Fruit fly (Drosophila melanogaster) Kc167 (cell line): ENCODE results near the gene CG33687.

ENCODE experiments used
- Myc ChIP-seq: fragments of >200 bp; optimal IDR thresholded peaks from 2 replicates; lab custom pipeline; 2017; ENCODE audit warnings: missing external identifiers
- Sin3A ChIP-seq: fragments of >200 bp; optimal IDR thresholded peaks from 2 replicates; lab custom pipeline; 2018; ENCODE audit warnings: missing external identifiers
- h ChIP-seq: fragments of >200 bp; optimal IDR thresholded peaks from 3 replicates; lab custom pipeline; 2018; ENCODE audit warnings: missing external identifiers
- insv ChIP-seq: fragments of >200 bp; optimal IDR thresholded peaks from 3 replicates; lab custom pipeline; 2018; ENCODE audit warnings: missing external identifiers
- psq ChIP-seq: fragments of >200 bp; optimal IDR thresholded peaks from 2 replicates; lab custom pipeline; 2017; ENCODE audit warnings: missing external identifiers
- ttk ChIP-seq: sonication (Bioruptor generic); optimal IDR thresholded peaks from 2 replicates; lab custom pipeline; 2017; ENCODE audit warnings: missing external identifiers

The CG33687 gene

dm6 chr3L:16168503-16169189 lies 29.0 kb upstream of the CG33687 start:
- TF ChIP-seq ttk (lab: Kevin White, UChicago): no peak
- TF ChIP-seq psq (lab: Kevin White, UChicago): no peak
- no peak for TF ChIP-seq Sin3A (lab: Kevin White, UChicago)
- TF ChIP-seq insv (lab: Kevin White, UChicago): no peak
- no peak for TF ChIP-seq Myc (lab: Kevin White, UChicago)
- no peak for TF ChIP-seq h (lab: Kevin White, UChicago)

dm6 chr3L:16170006-16170405 lies 27.7 kb upstream of the CG33687 start, which contains the start of gene CG33796:
CG33796 (minus strand) TSS chr3L:16170106.
- no peak for TF ChIP-seq insv (lab: Kevin White, UChicago)
- TF ChIP-seq psq (lab: Kevin White, UChicago): no peak
- TF ChIP-seq Sin3A (lab: Kevin White, UChicago): no peak
- TF ChIP-seq Myc (lab: Kevin White, UChicago): no peak
- no peak for TF ChIP-seq ttk (lab: Kevin White, UChicago)
- no peak for TF ChIP-seq h (lab: Kevin White, UChicago)

dm6 chr3L:16171280-16171679 lies 26.4 kb upstream of the CG33687 start, which contains the start of gene CG33795:
CG33795 (minus strand) TSS chr3L:16171380.
- TF ChIP-seq psq (lab: Kevin White, UChicago): no peak
- no peak for TF ChIP-seq ttk (lab: Kevin White, UChicago)
- TF ChIP-seq h (lab: Kevin White, UChicago): no peak
- TF ChIP-seq Sin3A (lab: Kevin White, UChicago): no peak
- no peak for TF ChIP-seq insv (lab: Kevin White, UChicago)
- no peak for TF ChIP-seq Myc (lab: Kevin White, UChicago)

dm6 chr3L:16172381-16172780 lies 25.3 kb upstream of the CG33687 start:
- no peak for TF ChIP-seq insv (lab: Kevin White, UChicago)
- TF ChIP-seq psq (lab: Kevin White, UChicago): no peak
- TF ChIP-seq h (lab: Kevin White, UChicago): no peak
- no peak for TF ChIP-seq ttk (lab: Kevin White, UChicago)

dm6 chr3L:16172809-16173276 lies 24.8 kb upstream of the CG33687 start:
- no peak for TF ChIP-seq psq (lab: Kevin White, UChicago)
- TF ChIP-seq h (lab: Kevin White, UChicago): no peak
- no peak for TF ChIP-seq Sin3A (lab: Kevin White, UChicago)
- TF ChIP-seq insv (lab: Kevin White, UChicago): no peak
- no peak for TF ChIP-seq ttk (lab: Kevin White, UChicago)
- no peak for TF ChIP-seq Myc (lab: Kevin White, UChicago)

dm6 chr3L:16173818-16174601 lies 23.7 kb upstream of the CG33687 start:
- TF ChIP-seq h (lab: Kevin White, UChicago) (no peak), Sin3A (lab: Kevin White, UChicago) (no peak), insv (lab: Kevin White, UChicago) (no peak), Myc (lab: Kevin White, UChicago) (no peak), ttk (lab: Kevin White, UChicago) (no peak), psq (lab: Kevin White, UChicago) (no peak)

- TF ChIP-seq Sin3A (lab: Kevin White, UChicago): no peak
- no peak for TF ChIP-seq psq (lab: Kevin White, UChicago)
- no peak for TF ChIP-seq h (lab: Kevin White, UChicago)
- TF ChIP-seq ttk (lab: Kevin White, UChicago): no peak
- no peak for TF ChIP-seq insv (lab: Kevin White, UChicago)
- TF ChIP-seq Myc (lab: Kevin White, UChicago): no peak
These were observed 22.9 kb upstream of the CG33687 start for dm6 chr3L:16174778-16175177.

dm6 chr3L:16175628-16176263 lies 21.9 kb upstream of the CG33687 start:
- TF ChIP-seq ttk (lab: Kevin White, UChicago): no peak
- no peak for TF ChIP-seq h (lab: Kevin White, UChicago)
- no peak for TF ChIP-seq Myc (lab: Kevin White, UChicago)
- TF ChIP-seq insv (lab: Kevin White, UChicago): no peak
- TF ChIP-seq psq (lab: Kevin White, UChicago): no peak
- TF ChIP-seq Sin3A (lab: Kevin White, UChicago): no peak

- TF ChIP-seq psq (lab: Kevin White, UChicago) (no peak), h (lab: Kevin White, UChicago) (no peak), Sin3A (lab: Kevin White, UChicago) (no peak), Myc (lab: Kevin White, UChicago) (no peak), ttk (lab: Kevin White, UChicago) (no peak), insv (lab: Kevin White, UChicago) (no peak)
These were observed 21.2 kb upstream of the CG33687 start for dm6 chr3L:16176492-16176891.

dm6 chr3L:16177309-16177708 lies 20.4 kb upstream of the CG33687 start:
- TF ChIP-seq Myc (lab: Kevin White, UChicago): no peak
- no peak for TF ChIP-seq Sin3A (lab: Kevin White, UChicago)
- TF ChIP-seq psq (lab: Kevin White, UChicago): no peak

- TF ChIP-seq Myc (lab: Kevin White, UChicago) (no peak), h (lab: Kevin White, UChicago) (no peak), Sin3A (lab: Kevin White, UChicago) (no peak), psq (lab: Kevin White, UChicago) (no peak), insv (lab: Kevin White, UChicago) (no peak), ttk (lab: Kevin White, UChicago) (no peak)
These were observed 19.9 kb upstream of the CG33687 start for dm6 chr3L:16177751-16178150.
